Fruit fly (Drosophila melanogaster) whole organism, embryonic: ENCODE measurements around the gene DopEcR.
A peak's percentile ranks its signal among the peaks of the same experiment; 100 is the strongest.

Experiments used
- Abd-B ChIP-seq: fragments of 200-800 bp; sonication (Bioruptor generic); optimal IDR thresholded peaks from 2 replicates; lab custom pipeline; 2018; ENCODE audit warnings: missing biosample characterization, mild to moderate bottlenecking, missing genetic modification characterization, moderate library complexity
- B-H1 ChIP-seq: fragments of 200-800 bp; sonication (Bioruptor generic); IDR thresholded peaks from 3 replicates; pipeline ENCODE4 v1.3.6; 2022; ENCODE audit warnings: missing biosample characterization, missing genetic modification characterization
- Bgb ChIP-seq: fragments of 200-800 bp; sonication (Bioruptor generic); IDR thresholded peaks from 2 replicates; pipeline ENCODE4 v1.3.6; 2022; ENCODE audit warnings: missing biosample characterization, missing genetic modification characterization; ENCODE audit not compliant: partially characterized antibody
- C15 ChIP-seq: fragments of 200-800 bp; sonication (Bioruptor generic); IDR thresholded peaks from 3 replicates; pipeline ENCODE4 v1.3.6; 2022; ENCODE audit warnings: missing biosample characterization, missing genetic modification characterization
- CG10321 ChIP-seq: fragments of 200-800 bp; sonication (Bioruptor generic); IDR thresholded peaks from 2 replicates; pipeline ENCODE4 v1.3.6; 2022; ENCODE audit warnings: missing biosample characterization, missing genetic modification characterization
- CG10565 ChIP-seq: fragments of 200-800 bp; sonication (Bioruptor generic); optimal IDR thresholded peaks from 3 replicates; lab custom pipeline; 2016; ENCODE audit warnings: missing biosample characterization, mild to moderate bottlenecking, missing genetic modification characterization
- CG13287 ChIP-seq: fragments of 200-800 bp; sonication (Bioruptor generic); IDR thresholded peaks from 2 replicates; pipeline ENCODE4 v1.3.6; 2022; ENCODE audit warnings: missing biosample characterization, missing genetic modification characterization; ENCODE audit not compliant: partially characterized antibody
- CG14014 ChIP-seq: fragments of 200-800 bp; sonication (Bioruptor generic); IDR thresholded peaks from 2 replicates; pipeline ENCODE4 v1.3.6; 2022; ENCODE audit warnings: missing biosample characterization, missing genetic modification characterization
- CG14050 ChIP-seq: fragments of 200-800 bp; sonication (Bioruptor generic); IDR thresholded peaks from 3 replicates; pipeline ENCODE4 v1.3.6; 2022; ENCODE audit warnings: missing biosample characterization, missing genetic modification characterization
- CG15696 ChIP-seq: fragments of 200-800 bp; sonication (Bioruptor generic); optimal IDR thresholded peaks from 2 replicates; lab custom pipeline; 2019; ENCODE audit warnings: missing biosample characterization, mild to moderate bottlenecking, missing genetic modification characterization, moderate library complexity
- CG17186 ChIP-seq: fragments of 200-800 bp; sonication (Bioruptor generic); optimal IDR thresholded peaks from 3 replicates; lab custom pipeline; 2017; ENCODE audit warnings: missing biosample characterization, missing genetic modification reagents, missing genetic modification characterization
- CG17359 ChIP-seq: fragments of 200-800 bp; sonication (Bioruptor generic); optimal IDR thresholded peaks from 3 replicates; lab custom pipeline; 2018; ENCODE audit warnings: missing biosample characterization, mild to moderate bottlenecking, missing genetic modification characterization, moderate library complexity
- CG18011 ChIP-seq: fragments of 200-800 bp; sonication (Bioruptor generic); optimal IDR thresholded peaks from 2 replicates; lab custom pipeline; 2017; ENCODE audit warnings: missing biosample characterization, missing genetic modification characterization, mild to moderate bottlenecking, moderate library complexity, missing genotype
- CG30020 ChIP-seq: fragments of 200-800 bp; optimal IDR thresholded peaks from 2 replicates; lab custom pipeline; 2019; ENCODE audit warnings: missing biosample characterization, mild to moderate bottlenecking, missing genetic modification characterization, moderate library complexity
- CG30403 ChIP-seq: fragments of 200-800 bp; sonication (Bioruptor generic); optimal IDR thresholded peaks from 3 replicates; lab custom pipeline; 2016; ENCODE audit warnings: missing biosample characterization, missing genetic modification characterization
- CG30431 ChIP-seq: fragments of 200-800 bp; sonication (Bioruptor generic); optimal IDR thresholded peaks from 2 replicates; lab custom pipeline; 2017; ENCODE audit warnings: missing biosample characterization, missing genetic modification characterization
- CG31441 ChIP-seq: fragments of 200-800 bp; sonication (Bioruptor generic); IDR thresholded peaks from 2 replicates; pipeline ENCODE4 v1.3.6; 2022; ENCODE audit warnings: missing biosample characterization, missing genetic modification characterization
- CG34422 ChIP-seq: fragments of 200-800 bp; sonication (Bioruptor generic); IDR thresholded peaks from 3 replicates; pipeline ENCODE4 v1.3.6; 2022; ENCODE audit warnings: missing biosample characterization, missing genetic modification characterization
- CG7271 ChIP-seq: fragments of 200-800 bp; sonication (Bioruptor generic); optimal IDR thresholded peaks from 2 replicates; lab custom pipeline; 2018; ENCODE audit warnings: missing biosample characterization, mild to moderate bottlenecking, missing genetic modification characterization, moderate library complexity
- CG9437 ChIP-seq: fragments of 200-800 bp; sonication (Bioruptor generic); optimal IDR thresholded peaks from 2 replicates; lab custom pipeline; 2018; ENCODE audit warnings: missing biosample characterization, mild to moderate bottlenecking, missing genetic modification characterization
- CHES-1-like ChIP-seq: fragments of 200-800 bp; sonication (Bioruptor generic); optimal IDR thresholded peaks from 2 replicates; lab custom pipeline; 2016; ENCODE audit warnings: missing biosample characterization, missing genetic modification characterization
- D19B ChIP-seq: fragments of 200-800 bp; sonication (Bioruptor generic); optimal IDR thresholded peaks from 2 replicates; lab custom pipeline; 2017; ENCODE audit warnings: missing biosample characterization, mild to moderate bottlenecking, missing genetic modification characterization
- Dip2 ChIP-seq: fragments of 200-800 bp; sonication (Bioruptor generic); IDR thresholded peaks from 2 replicates; pipeline ENCODE4 v1.3.6; 2022; ENCODE audit warnings: missing biosample characterization, missing genetic modification characterization
- H2.0 ChIP-seq: fragments of 200-800 bp; sonication (Bioruptor generic); IDR thresholded peaks from 2 replicates; pipeline ENCODE4 v1.3.6; 2022; ENCODE audit warnings: missing biosample characterization, missing genetic modification characterization
- HmgD ChIP-seq: fragments of 200-800 bp; sonication (Bioruptor generic); optimal IDR thresholded peaks from 3 replicates; lab custom pipeline; 2016; ENCODE audit warnings: missing biosample characterization, missing genetic modification characterization
- HmgZ ChIP-seq: fragments of 200-800 bp; sonication (Bioruptor generic); optimal IDR thresholded peaks from 2 replicates; lab custom pipeline; 2018; ENCODE audit warnings: missing biosample characterization, mild to moderate bottlenecking, missing genetic modification characterization
- Hsf ChIP-seq: fragments of 200-800 bp; sonication (Bioruptor generic); optimal IDR thresholded peaks from 3 replicates; lab custom pipeline; 2016; ENCODE audit warnings: missing biosample characterization, missing genetic modification characterization
- NC2α ChIP-seq: fragments of 200-800 bp; sonication (Bioruptor generic); optimal IDR thresholded peaks from 2 replicates; lab custom pipeline; 2016; ENCODE audit warnings: missing biosample characterization, missing genetic modification characterization
- Pdp1 ChIP-seq, 2 experiments: fragments of 200-800 bp; sonication (Bioruptor generic); optimal IDR thresholded peaks; 3 replicates each; lab custom pipeline; 2016; ENCODE audit warnings: missing biosample characterization in 2 of 2, missing genetic modification characterization in 2 of 2, mild to moderate bottlenecking in 1 of 2, moderate library complexity in 1 of 2
- Rfx ChIP-seq: fragments of 200-800 bp; sonication (Bioruptor generic); IDR thresholded peaks from 2 replicates; pipeline ENCODE4 v1.3.6; 2022; ENCODE audit warnings: missing biosample characterization, missing genetic modification characterization
- Spps ChIP-seq: fragments of 200-800 bp; sonication (Bioruptor generic); optimal IDR thresholded peaks from 2 replicates; lab custom pipeline; 2018; ENCODE audit warnings: missing biosample characterization, mild to moderate bottlenecking, missing genetic modification characterization
- Trl ChIP-seq, 3 experiments: fragments of >200 bp in 2 of 3; fragments of 200-800 bp in 1 of 3; sonication (Bioruptor generic) in 1 of 3; optimal IDR thresholded peaks; 2 replicates in 1 of 3; 3 replicates in 2 of 3; lab custom pipeline; 2016 to 2017; ENCODE audit warnings: missing biosample characterization in 1 of 3, missing genetic modification characterization in 1 of 3
- Usf ChIP-seq: fragments of 200-800 bp; sonication (Bioruptor generic); optimal IDR thresholded peaks from 2 replicates; lab custom pipeline; 2017; ENCODE audit warnings: missing genotype, missing biosample characterization, missing genetic modification characterization
- ase ChIP-seq: fragments of 200-800 bp; sonication (Bioruptor generic); IDR thresholded peaks from 3 replicates; pipeline ENCODE4 v1.3.6; 2022; ENCODE audit warnings: missing biosample characterization, missing genetic modification characterization
- bbx ChIP-seq: fragments of 200-800 bp; sonication (Bioruptor generic); IDR thresholded peaks from 2 replicates; pipeline ENCODE4 v1.3.6; 2022; ENCODE audit warnings: missing biosample characterization, missing genetic modification characterization; ENCODE audit not compliant: partially characterized antibody
- ewg ChIP-seq: fragments of 200-800 bp; sonication (Bioruptor generic); optimal IDR thresholded peaks from 3 replicates; lab custom pipeline; 2017; ENCODE audit warnings: mild to moderate bottlenecking, missing biosample characterization, missing genetic modification reagents, missing genetic modification characterization
- fd3F ChIP-seq: fragments of 200-800 bp; sonication (Bioruptor generic); optimal IDR thresholded peaks from 2 replicates; lab custom pipeline; 2018; ENCODE audit warnings: missing biosample characterization, mild to moderate bottlenecking, missing genetic modification characterization, moderate library complexity
- ftz-f1 ChIP-seq: fragments of 200-800 bp; sonication (Bioruptor generic); optimal IDR thresholded peaks from 2 replicates; lab custom pipeline; 2016; ENCODE audit warnings: missing biosample characterization, missing genetic modification characterization
- ham ChIP-seq: fragments of 200-800 bp; sonication (Bioruptor generic); IDR thresholded peaks from 2 replicates; pipeline ENCODE4 v1.3.6; 2022; ENCODE audit warnings: missing biosample characterization, missing genetic modification characterization
- jumu ChIP-seq: fragments of 200-800 bp; sonication (Bioruptor generic); optimal IDR thresholded peaks from 3 replicates; lab custom pipeline; 2016; ENCODE audit warnings: missing biosample characterization, missing genetic modification characterization
- nau ChIP-seq: fragments of 200-800 bp; sonication (Bioruptor generic); optimal IDR thresholded peaks from 3 replicates; lab custom pipeline; 2017; ENCODE audit warnings: missing biosample characterization, mild to moderate bottlenecking, missing genetic modification characterization, missing genetic modification reagents
- p53 ChIP-seq: fragments of 200-800 bp; sonication (Bioruptor generic); optimal IDR thresholded peaks from 2 replicates; lab custom pipeline; 2016; ENCODE audit warnings: missing biosample characterization, missing genetic modification characterization
- pan ChIP-seq, 4 experiments: fragments of >200 bp in 3 of 4; fragments of 200-800 bp in 1 of 4; sonication (Bioruptor generic) in 1 of 4; optimal IDR thresholded peaks in 3 of 4; IDR thresholded peaks in 1 of 4; 2 replicates each; pipeline versions ENCODE4 v1.3.6 to Lab custom; 2017 to 2022; ENCODE audit warnings: missing biosample characterization in 2 of 4, missing genetic modification characterization in 2 of 4, mixed read lengths in 1 of 4
- pb ChIP-seq: fragments of 200-800 bp; sonication (Bioruptor generic); optimal IDR thresholded peaks from 3 replicates; lab custom pipeline; 2016; ENCODE audit warnings: missing biosample characterization, missing genetic modification characterization
- peb ChIP-seq: fragments of 200-800 bp; sonication (Bioruptor generic); IDR thresholded peaks from 2 replicates; pipeline ENCODE4 v1.3.6; 2022; ENCODE audit warnings: missing biosample characterization, missing genetic modification characterization
- pros ChIP-seq: fragments of 200-800 bp; sonication (Bioruptor generic); optimal IDR thresholded peaks from 3 replicates; lab custom pipeline; 2019; ENCODE audit warnings: missing biosample characterization, mild to moderate bottlenecking, missing genetic modification characterization, moderate library complexity
- schlank ChIP-seq: fragments of 200-800 bp; sonication (Bioruptor generic); optimal IDR thresholded peaks from 2 replicates; lab custom pipeline; 2018; ENCODE audit warnings: missing biosample characterization, mild to moderate bottlenecking, missing genetic modification characterization
- sima ChIP-seq: fragments of 200-800 bp; sonication (Bioruptor generic); optimal IDR thresholded peaks from 2 replicates; lab custom pipeline; 2016; ENCODE audit warnings: missing biosample characterization, missing genetic modification characterization
- sob ChIP-seq: fragments of 200-800 bp; sonication (Bioruptor generic); IDR thresholded peaks from 2 replicates; pipeline ENCODE4 v1.3.6; 2022; ENCODE audit warnings: missing biosample characterization, missing genetic modification characterization
- trh ChIP-seq: fragments of 200-800 bp; sonication (Bioruptor generic); optimal IDR thresholded peaks from 2 replicates; lab custom pipeline; 2016; ENCODE audit warnings: missing biosample characterization, missing genetic modification characterization

Gene DopEcR

DNA sequence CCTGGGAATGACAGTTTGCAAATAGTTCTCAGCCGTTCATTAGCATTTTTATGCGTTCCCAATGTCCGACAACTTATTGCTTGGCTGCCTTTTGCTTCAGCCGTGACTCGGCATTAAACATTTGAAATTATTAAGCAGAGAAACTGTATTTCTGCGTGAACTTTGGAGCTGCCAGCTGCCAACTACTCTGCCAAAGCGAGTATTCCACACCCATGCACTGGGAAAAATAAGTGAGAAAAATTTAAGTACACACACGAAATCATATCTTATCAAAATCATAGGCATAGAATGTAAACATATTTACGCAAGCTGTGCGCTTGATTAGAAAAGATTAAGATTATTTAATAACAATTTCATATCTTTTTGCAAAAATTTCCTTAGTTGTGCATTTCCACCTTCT, 32.8 kb upstream of the DopEcR start (continued):
- no peak for TF ChIP-seq Usf (GFP tag; lab: Kevin White, UChicago)
- peak; percentile 84 for TF ChIP-seq Rfx (GFP tag; lab: Robert Waterston, UW)
- TF ChIP-seq CG30431 (GFP tag; lab: Kevin White, UChicago): peak; percentile 29
- no peak for TF ChIP-seq CG15696 (tag; lab: Kevin White, UChicago)
- no peak for TF ChIP-seq CG10565 (GFP tag; lab: Kevin White, UChicago)
- 0 out of 2 replicates have a peak, but pooled peaks have one; percentile 29 for TF ChIP-seq CG10321
- no peak for TF ChIP-seq trh (GFP tag; lab: Kevin White, UChicago)
- TF ChIP-seq HmgD (GFP tag; lab: Kevin White, UChicago): no peak
- peak; percentile 13 to 55 for TF ChIP-seq Pdp1 (GFP tag; optimal IDR thresholded peaks at IDR 0.05; lab: Kevin White, UChicago)
- no peak for TF ChIP-seq CG30020 (tag; lab: Kevin White, UChicago)
- TF ChIP-seq p53 (GFP tag; lab: Kevin White, UChicago): no peak
- TF ChIP-seq CHES-1-like (GFP tag; lab: Kevin White, UChicago): no peak
- no peak for TF ChIP-seq Trl (optimal IDR thresholded peaks at IDR 0.05; lab: Kevin White, UChicago)
- no peak for TF ChIP-seq Trl (GFP tag; optimal IDR thresholded peaks at IDR 0.05; lab: Kevin White, UChicago)
- TF ChIP-seq Hsf: peak; percentile 18
- peak; percentile 27 for TF ChIP-seq nau (GFP tag; lab: Kevin White, UChicago)
- no peak for TF ChIP-seq Dip2 (GFP tag; lab: Robert Waterston, UW)
- no peak for TF ChIP-seq ewg (GFP tag; lab: Kevin White, UChicago)
- TF ChIP-seq ftz-f1 (GFP tag; lab: Kevin White, UChicago): no peak
- TF ChIP-seq CG34422: peak; percentile 78; the same call in 2 of the 3 replicates
- peak; percentile 65; the same call in 1 of the 2 replicates for TF ChIP-seq sob (GFP tag; lab: Robert Waterston, UW)
- peak; percentile 55; the same call in 1 of the 3 replicates for TF ChIP-seq ase (GFP tag; lab: Robert Waterston, UW)
- no peak for TF ChIP-seq ham
- TF ChIP-seq sima (GFP tag; lab: Kevin White, UChicago): peak; percentile 26
- TF ChIP-seq peb (GFP tag; lab: Robert Waterston, UW): no peak
- no peak for TF ChIP-seq D19B (GFP tag; lab: Kevin White, UChicago)
- TF ChIP-seq NC2α (GFP tag; lab: Kevin White, UChicago): no peak
- no peak for TF ChIP-seq CG18011 (GFP tag; lab: Kevin White, UChicago)
- no peak for TF ChIP-seq HmgZ (tag; lab: Kevin White, UChicago)
- TF ChIP-seq fd3F (GFP tag; lab: Kevin White, UChicago): peak; percentile 21
- no peak for TF ChIP-seq CG31441
- peak; percentile 26 for TF ChIP-seq CG17359 (tag; lab: Kevin White, UChicago)
- peak; percentile 21 for TF ChIP-seq schlank (tag; lab: Kevin White, UChicago)
- TF ChIP-seq CG30403 (GFP tag; lab: Kevin White, UChicago): peak; percentile 53
- no peak for TF ChIP-seq pb
- peak; percentile 70 for TF ChIP-seq H2.0 (GFP tag; lab: Robert Waterston, UW)
- TF ChIP-seq CG14014 (GFP tag; lab: Robert Waterston, UW): peak; percentile 68
- no peak for TF ChIP-seq Bgb
- TF ChIP-seq CG17186 (GFP tag; lab: Kevin White, UChicago): no peak
- peak; percentile 69 for TF ChIP-seq B-H1 (GFP tag; lab: Robert Waterston, UW)
- no peak for TF ChIP-seq Abd-B (GFP tag; lab: Kevin White, UChicago)
- TF ChIP-seq jumu (GFP tag; lab: Kevin White, UChicago): no peak
- no peak for TF ChIP-seq CG13287 (GFP tag; lab: Robert Waterston, UW)
- no peak for TF ChIP-seq Spps
- no peak for TF ChIP-seq bbx
- no peak for TF ChIP-seq pros (GFP tag; lab: Kevin White, UChicago)
- TF ChIP-seq CG9437: no peak
- TF ChIP-seq pan (optimal IDR thresholded peaks at IDR 0.05; lab: Kevin White, UChicago): no peak
- TF ChIP-seq pan (GFP tag; optimal IDR thresholded peaks at IDR 0.05 in 1 of 2, IDR thresholded peaks at IDR 0.05 in 1 of 2): peak in 1 of 2 experiments; percentile 84
- TF ChIP-seq CG14050: peak; percentile 72; the same call in 2 of the 3 replicates
- TF ChIP-seq C15 (GFP tag; lab: Robert Waterston, UW): 0 out of 3 replicates have a peak, but pooled peaks have one; percentile 39
- TF ChIP-seq CG7271: no peak
